Worm (Caenorhabditis elegans) whole organism, L4 larva: Measurements from ENCODE around the gene C31H1.5.

Experiments used
- ZK546.5 ChIP-seq, 2 experiments: sonication (generic microtip); optimal IDR thresholded peaks; 2 replicates each; lab custom pipeline; 2017; ENCODE audit warnings: missing biosample characterization in 2 of 2, missing genetic modification characterization in 2 of 2
- aha-1 ChIP-seq: fragments of 150-350 bp; peaks from one replicate; lab custom pipeline; 2014; ENCODE audit warnings: missing biosample characterization, missing genetic modification characterization
- aly-2 ChIP-seq: sonication (generic microtip); optimal IDR thresholded peaks from 2 replicates; lab custom pipeline; 2018; ENCODE audit warnings: missing biosample characterization, missing genetic modification characterization
- ceh-82 ChIP-seq: sonication (generic microtip); optimal IDR thresholded peaks from 2 replicates; lab custom pipeline; 2017; ENCODE audit warnings: missing biosample characterization, missing genetic modification characterization
- fkh-10 ChIP-seq: fragments of 150-350 bp; optimal IDR thresholded peaks from 2 replicates; lab custom pipeline; 2014; ENCODE audit warnings: missing biosample characterization, missing genetic modification reagents, missing genetic modification characterization
- lir-3 ChIP-seq: sonication (generic microtip); optimal IDR thresholded peaks from 2 replicates; lab custom pipeline; 2016; ENCODE audit warnings: mild to moderate bottlenecking, missing genetic modification characterization, missing compliant biosample characterization
- mdl-1 ChIP-seq, 2 experiments: fragments of 150-350 bp in 1 of 2; sonication (generic microtip) in 1 of 2; optimal IDR thresholded peaks; 2 replicates each; lab custom pipeline; 2014 to 2017; ENCODE audit warnings: missing biosample characterization in 2 of 2, missing genetic modification characterization in 2 of 2
- nhr-42 ChIP-seq: fragments of 200-800 bp; sonication (Bioruptor generic); IDR thresholded peaks from 2 replicates; pipeline ENCODE4 v1.3.6; 2022; ENCODE audit warnings: missing genetic modification characterization, missing compliant biosample characterization
- nhr-76 ChIP-seq: fragments of 150-350 bp; optimal IDR thresholded peaks from 2 replicates; lab custom pipeline; 2014; ENCODE audit warnings: missing biosample characterization, missing genetic modification characterization
- pha-4 ChIP-seq, 2 experiments: fragments of 150-350 bp in 1 of 2; fragments of 200-800 bp in 1 of 2; sonication (Bioruptor generic) in 1 of 2; IDR thresholded peaks in 1 of 2; optimal IDR thresholded peaks in 1 of 2; 2 replicates each; pipeline versions ENCODE4 v1.3.6 to Lab custom; 2014 to 2022; ENCODE audit warnings: missing genetic modification characterization in 2 of 2, missing genetic modification reagents in 2 of 2, missing biosample characterization in 1 of 2, missing compliant biosample characterization in 1 of 2
- skn-1 ChIP-seq: fragments of 150-350 bp; optimal IDR thresholded peaks from 2 replicates; lab custom pipeline; 2014; ENCODE audit warnings: missing biosample characterization, missing genetic modification characterization
- snpc-4 ChIP-seq: fragments of 150-350 bp; optimal IDR thresholded peaks from 2 replicates; lab custom pipeline; 2014; ENCODE audit warnings: missing biosample characterization, missing genetic modification characterization
- unc-39 ChIP-seq: sonication (generic microtip); optimal IDR thresholded peaks from 2 replicates; lab custom pipeline; 2017; ENCODE audit warnings: missing biosample characterization, missing genetic modification characterization

DNA sequence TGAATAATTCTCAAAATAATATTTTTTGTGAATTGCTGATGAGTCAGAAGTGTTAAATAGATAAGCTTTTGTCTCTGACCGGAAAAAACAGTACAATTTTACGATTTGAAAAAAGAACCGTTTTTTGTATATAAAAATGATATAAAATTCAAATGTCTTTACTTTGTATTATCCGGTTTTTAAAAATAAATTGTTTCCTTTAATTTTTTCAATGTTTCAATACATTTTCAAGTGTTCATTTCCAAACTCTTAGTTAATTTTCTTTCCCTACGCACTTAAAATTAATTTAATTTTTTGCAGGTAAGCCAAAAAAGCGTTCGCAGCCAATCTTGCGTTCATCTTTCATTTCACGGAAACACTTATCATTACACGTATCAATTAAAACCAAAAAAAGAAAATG, 27.9 kb upstream of the C31H1.5 start, which contains the start of gene egal-1:
- TF ChIP-seq aly-2 (tag; lab: Kevin White, UChicago) (no peak), unc-39 (tag; lab: Kevin White, UChicago) (no peak), fkh-10 (GFP tag; lab: Kevin White, UChicago) (no peak), lir-3 (tag; lab: Kevin White, UChicago) (no peak), nhr-76 (tag; lab: Kevin White, UChicago) (no peak), ZK546.5 (tag; optimal IDR thresholded peaks at IDR 0.05; lab: Kevin White, UChicago) (no peak), ceh-82 (tag; lab: Kevin White, UChicago) (no peak), skn-1 (no peak), nhr-42 (GFP tag; lab: Robert Waterston, UW) (no peak), mdl-1 (tag; optimal IDR thresholded peaks at IDR 0.05; lab: Kevin White, UChicago) (no peak), aha-1 (tag; lab: Kevin White, UChicago) (no peak), snpc-4 (tag; lab: Kevin White, UChicago) (no peak), pha-4 (GFP tag; IDR thresholded peaks at IDR 0.05; lab: Robert Waterston, UW) (no peak), pha-4 (tag; optimal IDR thresholded peaks at IDR 0.05; lab: Kevin White, UChicago) (no peak)
